Fruit fly (Drosophila melanogaster): ENCODE measurements around the gene janA.

Gene janA

dm6 chr3R:30058057-30058868 is 18.9 kb upstream of the janA start, which contains the start of gene sima:
sima (plus strand) TSS chr3R:30058311.
- peak; percentile 50 for TF ChIP-seq psq (optimal IDR thresholded peaks at IDR 0.05)
- TF ChIP-seq usp (GFP tag; optimal IDR thresholded peaks at IDR 0.05): no peak

dm6 chr3R:30056592-30057135 is 17.3 kb upstream of the janA start, which contains the start of the genes CG7950 and Rpp14a:
CG7950 (plus strand) TSS chr3R:30056859.
Rpp14a (plus strand) TSS chr3R:30056859.
- TF ChIP-seq EcR (GFP tag; optimal IDR thresholded peaks at IDR 0.05): no peak
- no peak for TF ChIP-seq usp (GFP tag; optimal IDR thresholded peaks at IDR 0.05)
- no peak for TF ChIP-seq Dll (optimal IDR thresholded peaks at IDR 0.05)
- no peak for TF ChIP-seq CG8478 (optimal IDR thresholded peaks at IDR 0.05)
- TF ChIP-seq pan (optimal IDR thresholded peaks at IDR 0.05): no peak
- no peak for TF ChIP-seq psq (optimal IDR thresholded peaks at IDR 0.05)

DNA sequence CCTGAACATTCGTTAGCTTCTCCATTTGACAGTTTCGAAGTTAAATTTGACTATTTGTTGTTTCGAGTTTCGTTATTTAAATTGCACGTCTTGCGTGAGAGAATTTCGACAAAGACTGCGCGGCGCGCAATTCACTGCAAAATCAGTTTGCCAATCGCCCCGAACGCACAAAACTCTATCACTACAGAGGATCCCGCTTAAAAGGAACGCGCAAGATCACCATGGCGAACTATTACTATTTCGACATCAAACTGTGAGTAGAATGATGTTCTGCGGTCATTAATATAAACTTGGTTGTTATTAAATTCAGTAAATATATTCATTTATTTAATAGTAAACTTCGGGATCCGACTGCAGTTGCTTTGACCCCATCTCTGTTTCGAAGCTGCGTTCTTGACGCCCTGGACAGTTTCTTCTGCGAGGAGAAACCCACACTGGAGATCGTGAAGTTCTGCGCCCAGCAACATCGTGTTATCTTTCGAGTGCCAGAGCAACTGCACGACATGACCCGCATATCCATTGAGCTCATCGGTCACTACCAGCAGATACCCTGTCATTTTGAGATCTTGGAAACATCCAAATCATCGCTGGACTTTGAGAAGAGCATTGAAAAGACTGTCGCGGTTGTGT is 16.7 kb upstream of the janA start, which contains the start of the genes Rpp14b and spn-A:
Gene Rpp14b (plus strand): TSS at position 43 of the 630 bp plus-strand sequence.
Gene spn-A (minus strand): TSS at position 123 of the 630 bp plus-strand sequence.
- TF ChIP-seq psq (optimal IDR thresholded peaks at IDR 0.05): no peak
- no peak for TF ChIP-seq CG8478 (optimal IDR thresholded peaks at IDR 0.05)
- no peak for TF ChIP-seq Dll (optimal IDR thresholded peaks at IDR 0.05)

DNA sequence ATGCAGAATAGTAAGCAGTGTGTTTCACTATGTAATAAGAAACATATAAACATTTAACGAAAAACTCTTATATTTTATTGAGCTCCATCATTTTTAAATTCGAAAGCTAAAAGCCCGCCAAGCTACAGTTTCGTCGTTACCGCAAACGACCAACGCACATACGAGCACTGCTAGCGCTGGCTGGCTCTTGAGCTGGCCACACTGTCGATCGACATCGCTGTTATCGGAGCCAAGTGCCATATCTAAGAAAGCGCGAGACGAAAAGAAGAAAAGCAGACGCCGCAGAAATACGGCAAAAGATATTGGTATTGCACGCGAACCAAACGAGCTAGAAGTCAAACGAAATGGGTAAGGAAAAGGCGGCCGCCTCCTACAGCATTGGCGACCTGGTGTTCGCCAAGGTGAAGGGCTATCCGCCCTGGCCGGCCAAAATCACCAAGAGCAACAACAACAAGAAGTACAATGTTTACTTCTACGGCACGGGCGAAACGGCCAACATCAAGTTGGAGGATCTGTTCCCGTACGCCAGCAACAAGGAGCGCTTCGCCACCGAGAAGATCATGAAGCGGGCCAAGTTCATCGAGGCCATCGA is 13.2 kb upstream of the janA start, which contains the start of gene Jasper:
Gene Jasper (plus strand): TSS at position 60 of the 592 bp plus-strand sequence.
- TF ChIP-seq pan (optimal IDR thresholded peaks at IDR 0.05) (no peak), usp (GFP tag; optimal IDR thresholded peaks at IDR 0.05) (no peak), EcR (GFP tag; optimal IDR thresholded peaks at IDR 0.05) (no peak), CG8478 (optimal IDR thresholded peaks at IDR 0.05) (no peak), Dll (optimal IDR thresholded peaks at IDR 0.05) (no peak), psq (optimal IDR thresholded peaks at IDR 0.05) (no peak)

dm6 chr3R:30051933-30052332 is 12.6 kb upstream of the janA start, which contains the start of gene CG15528:
CG15528 (minus strand) TSS chr3R:30052112.
- TF ChIP-seq Dll (optimal IDR thresholded peaks at IDR 0.05) (no peak), psq (optimal IDR thresholded peaks at IDR 0.05) (no peak), usp (GFP tag; optimal IDR thresholded peaks at IDR 0.05) (no peak), CG8478 (optimal IDR thresholded peaks at IDR 0.05) (no peak), pan (optimal IDR thresholded peaks at IDR 0.05) (no peak), EcR (GFP tag; optimal IDR thresholded peaks at IDR 0.05) (no peak)

DNA sequence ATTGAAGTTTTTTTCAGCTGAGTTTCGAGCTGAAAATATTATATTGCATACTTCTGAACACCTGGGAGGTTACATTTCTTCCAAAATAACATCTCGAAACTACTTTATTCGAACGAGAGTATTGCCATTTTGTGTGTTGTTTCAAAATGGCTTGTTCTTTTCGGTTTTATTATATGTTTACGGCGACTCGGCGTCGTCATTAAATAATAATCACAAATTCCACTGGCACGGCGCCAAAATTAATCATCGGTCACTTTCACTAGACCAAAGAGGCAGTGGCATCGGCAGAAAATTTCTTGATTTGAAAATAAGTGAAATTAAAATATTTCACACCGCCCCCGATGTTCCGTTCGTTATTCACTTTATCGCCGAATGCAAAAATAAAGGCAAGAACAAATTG is 11.1 kb upstream of the janA start:
- TF ChIP-seq usp (GFP tag; optimal IDR thresholded peaks at IDR 0.05): no peak
- no peak for TF ChIP-seq pan (optimal IDR thresholded peaks at IDR 0.05)
- TF ChIP-seq psq (optimal IDR thresholded peaks at IDR 0.05): no peak
- TF ChIP-seq EcR (GFP tag; optimal IDR thresholded peaks at IDR 0.05): no peak
- no peak for TF ChIP-seq CG8478 (optimal IDR thresholded peaks at IDR 0.05)
- no peak for TF ChIP-seq Dll (optimal IDR thresholded peaks at IDR 0.05)

- TF ChIP-seq pan (optimal IDR thresholded peaks at IDR 0.05) (no peak), EcR (GFP tag; optimal IDR thresholded peaks at IDR 0.05) (no peak), CG8478 (optimal IDR thresholded peaks at IDR 0.05) (no peak), Dll (optimal IDR thresholded peaks at IDR 0.05) (no peak), psq (optimal IDR thresholded peaks at IDR 0.05) (no peak), usp (GFP tag; optimal IDR thresholded peaks at IDR 0.05) (no peak)
Observed at dm6 chr3R:30046029-30047001, 7.0 kb upstream of the janA start, which contains the start of the genes RpL32 and CG7943. RpL32 (minus strand) TSS chr3R:30046161. CG7943 (plus strand) TSS chr3R:30046470.

DNA sequence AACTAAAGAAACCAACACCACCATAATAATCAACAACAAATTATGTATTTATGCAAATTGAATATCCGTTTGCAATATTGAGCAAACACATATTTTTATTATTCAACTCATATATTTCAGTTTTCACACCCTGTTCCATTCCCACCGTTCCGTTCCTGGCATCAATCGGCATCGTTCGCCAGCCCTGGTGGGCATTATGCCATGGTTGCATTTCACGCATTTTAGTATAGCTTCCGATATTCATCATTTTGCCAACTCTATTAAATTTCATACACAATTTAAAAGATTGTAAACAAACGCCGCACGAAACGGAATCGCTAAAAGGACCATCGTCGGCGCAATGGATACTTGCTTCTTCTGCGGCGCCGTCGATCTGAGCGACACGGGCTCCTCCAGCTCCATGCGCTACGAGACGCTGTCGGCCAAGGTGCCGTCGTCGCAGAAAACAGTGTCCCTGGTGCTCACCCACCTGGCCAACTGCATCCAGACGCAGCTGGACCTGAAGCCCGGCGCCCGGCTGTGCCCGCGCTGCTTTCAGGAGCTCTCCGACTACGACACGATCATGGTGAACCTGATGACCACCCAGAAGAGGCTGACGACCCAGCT is 3.9 kb upstream of the janA start, which contains the start of gene Sry-delta:
Gene Sry-delta (plus strand): TSS at position 203 of the 606 bp plus-strand sequence.
- no peak for TF ChIP-seq Dll (optimal IDR thresholded peaks at IDR 0.05)
- TF ChIP-seq usp (GFP tag; optimal IDR thresholded peaks at IDR 0.05): no peak
- TF ChIP-seq CG8478 (optimal IDR thresholded peaks at IDR 0.05): no peak
- no peak for TF ChIP-seq psq (optimal IDR thresholded peaks at IDR 0.05)
- no peak for TF ChIP-seq pan (optimal IDR thresholded peaks at IDR 0.05)
- TF ChIP-seq EcR (GFP tag; optimal IDR thresholded peaks at IDR 0.05): no peak

- no peak for TF ChIP-seq usp (GFP tag; optimal IDR thresholded peaks at IDR 0.05)
Observed at dm6 chr3R:30040879-30041278, 1.5 kb upstream of the janA start.

DNA sequence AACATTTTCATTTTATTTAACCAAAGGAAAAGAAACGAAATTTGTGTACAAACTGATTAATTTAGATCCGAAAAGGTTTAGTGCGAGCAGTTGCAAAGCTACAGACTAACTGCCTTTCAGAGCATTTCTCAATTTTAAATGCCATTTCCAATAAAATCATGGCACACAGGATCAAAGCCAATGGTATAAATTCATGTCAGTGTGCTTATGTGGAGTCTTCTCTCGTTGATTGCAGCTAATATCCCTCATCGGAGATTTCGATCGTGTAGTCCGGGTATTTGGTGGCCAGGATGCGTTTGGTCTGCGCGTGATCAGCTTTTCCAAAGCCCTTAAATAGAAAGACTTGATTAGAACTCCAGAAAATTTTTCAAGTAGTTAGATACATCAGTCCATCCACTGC is 705 bp downstream of the janA start, which contains the start of gene janB:
Gene janB (minus strand): TSS at position 101 of the 400 bp plus-strand sequence.
- no peak for TF ChIP-seq EcR (GFP tag; optimal IDR thresholded peaks at IDR 0.05)
- TF ChIP-seq usp (GFP tag; optimal IDR thresholded peaks at IDR 0.05): no peak
- no peak for TF ChIP-seq pan (optimal IDR thresholded peaks at IDR 0.05)
- no peak for TF ChIP-seq psq (optimal IDR thresholded peaks at IDR 0.05)
- no peak for TF ChIP-seq Dll (optimal IDR thresholded peaks at IDR 0.05)
- TF ChIP-seq CG8478 (optimal IDR thresholded peaks at IDR 0.05): no peak
